Worm (Caenorhabditis elegans) whole organism, L2 larva: Measurements from ENCODE around the gene ndg-4.

ENCODE experiments used
- C34F6.9 ChIP-seq: fragments of 150-350 bp; optimal IDR thresholded peaks from 2 replicates; lab custom pipeline; 2014; ENCODE audit warnings: missing biosample characterization, missing genetic modification characterization
- F13H6.1 ChIP-seq: sonication (generic microtip); optimal IDR thresholded peaks from 2 replicates; lab custom pipeline; 2016; ENCODE audit warnings: missing genetic modification characterization, missing compliant biosample characterization
- R02D3.7 ChIP-seq: fragments of 150-350 bp; optimal IDR thresholded peaks from 2 replicates; lab custom pipeline; 2014; ENCODE audit warnings: missing biosample characterization, missing genetic modification characterization
- Y55F3AM.14 ChIP-seq: fragments of 200-800 bp; sonication (Bioruptor generic); optimal IDR thresholded peaks from 2 replicates; lab custom pipeline; 2018; ENCODE audit warnings: mild to moderate bottlenecking, missing genetic modification characterization, missing compliant biosample characterization
- ZK546.5 ChIP-seq: sonication (generic microtip); optimal IDR thresholded peaks from 2 replicates; lab custom pipeline; 2017; ENCODE audit warnings: missing biosample characterization, missing genetic modification characterization
- alr-1 ChIP-seq: fragments of 150-350 bp; optimal IDR thresholded peaks from 2 replicates; lab custom pipeline; 2014; ENCODE audit warnings: missing biosample characterization, missing genetic modification characterization
- ama-1 ChIP-seq: fragments of 150-350 bp; optimal IDR thresholded peaks from 2 replicates; lab custom pipeline; 2018; ENCODE audit warnings: inconsistent platforms
- ceh-82 ChIP-seq: fragments of 150-350 bp; optimal IDR thresholded peaks from 2 replicates; lab custom pipeline; 2014; ENCODE audit warnings: missing biosample characterization, missing genetic modification characterization
- crh-2 ChIP-seq: sonication (generic microtip); optimal IDR thresholded peaks from 2 replicates; lab custom pipeline; 2017; ENCODE audit warnings: missing biosample characterization, missing genetic modification characterization
- dmd-4 ChIP-seq: sonication (generic microtip); optimal IDR thresholded peaks from 2 replicates; lab custom pipeline; 2017; ENCODE audit warnings: missing biosample characterization, missing genetic modification characterization
- egl-27 ChIP-seq: sonication (generic microtip); optimal IDR thresholded peaks from 3 replicates; lab custom pipeline; 2017; ENCODE audit warnings: missing biosample characterization, missing genetic modification reagents, missing genetic modification characterization
- elt-1 ChIP-seq: fragments of 150-350 bp; optimal IDR thresholded peaks from 2 replicates; lab custom pipeline; 2014; ENCODE audit warnings: missing biosample characterization, missing genetic modification characterization
- elt-3 ChIP-seq: sonication (generic microtip); optimal IDR thresholded peaks from 2 replicates; lab custom pipeline; 2017; ENCODE audit warnings: missing biosample characterization, missing genetic modification characterization
- fos-1 ChIP-seq: fragments of 150-350 bp; optimal IDR thresholded peaks from 2 replicates; lab custom pipeline; 2014; ENCODE audit warnings: missing biosample characterization, missing genetic modification characterization
- gmeb-1 ChIP-seq: fragments of 150-350 bp; optimal IDR thresholded peaks from 2 replicates; lab custom pipeline; 2014; ENCODE audit warnings: missing biosample characterization, missing genetic modification characterization
- lin-11 ChIP-seq: fragments of 150-350 bp; sonication (generic microtip); optimal IDR thresholded peaks from 2 replicates; lab custom pipeline; 2014; ENCODE audit warnings: missing biosample characterization, missing genetic modification characterization, inconsistent platforms, mixed read lengths
- lin-13 ChIP-seq: fragments of 150-350 bp; optimal IDR thresholded peaks from 2 replicates; lab custom pipeline; 2014; ENCODE audit warnings: missing biosample characterization, missing genetic modification reagents, missing genetic modification characterization
- lin-39 ChIP-seq: fragments of 150-350 bp; optimal IDR thresholded peaks from 2 replicates; lab custom pipeline; 2014; ENCODE audit warnings: missing biosample characterization, missing genetic modification reagents, missing genetic modification characterization
- lsy-2 ChIP-seq, 2 experiments: fragments of 150-350 bp in 1 of 2; sonication (generic microtip) in 1 of 2; optimal IDR thresholded peaks; 2 replicates each; lab custom pipeline; 2014 to 2017; ENCODE audit warnings: missing biosample characterization in 2 of 2, missing genetic modification characterization in 2 of 2
- mab-5 ChIP-seq: fragments of 150-350 bp; optimal IDR thresholded peaks from 2 replicates; lab custom pipeline; 2014; ENCODE audit warnings: missing biosample characterization, missing genetic modification characterization
- mbf-1 ChIP-seq: sonication (generic microtip); optimal IDR thresholded peaks from 2 replicates; lab custom pipeline; 2017; ENCODE audit warnings: missing biosample characterization, missing genetic modification characterization
- mdl-1 ChIP-seq, 2 experiments: fragments of 150-350 bp in 1 of 2; sonication (generic microtip) in 1 of 2; optimal IDR thresholded peaks; 2 replicates each; lab custom pipeline; 2017; ENCODE audit warnings: missing biosample characterization in 2 of 2, missing genetic modification characterization in 2 of 2
- nhr-10 ChIP-seq: sonication (generic microtip); optimal IDR thresholded peaks from 2 replicates; lab custom pipeline; 2017; ENCODE audit warnings: missing biosample characterization, missing genetic modification characterization
- nhr-11 ChIP-seq: fragments of 150-350 bp; optimal IDR thresholded peaks from 2 replicates; lab custom pipeline; 2014; ENCODE audit warnings: missing biosample characterization, missing genetic modification characterization
- nhr-12 ChIP-seq: fragments of 150-350 bp; optimal IDR thresholded peaks from 2 replicates; lab custom pipeline; 2014; ENCODE audit warnings: missing biosample characterization, missing genetic modification characterization
- nhr-129 ChIP-seq: fragments of 150-350 bp; optimal IDR thresholded peaks from 2 replicates; lab custom pipeline; 2014; ENCODE audit warnings: missing biosample characterization, missing genetic modification characterization
- nhr-21 ChIP-seq: fragments of 150-350 bp; optimal IDR thresholded peaks from 2 replicates; lab custom pipeline; 2014; ENCODE audit warnings: missing biosample characterization, missing genetic modification characterization
- nhr-23 ChIP-seq: fragments of 150-350 bp; optimal IDR thresholded peaks from 2 replicates; lab custom pipeline; 2014; ENCODE audit warnings: missing biosample characterization, missing genetic modification reagents, missing genetic modification characterization
- nhr-237 ChIP-seq: fragments of 150-350 bp; optimal IDR thresholded peaks from 2 replicates; lab custom pipeline; 2014; ENCODE audit warnings: missing biosample characterization, missing genetic modification characterization
- nhr-25 ChIP-seq: fragments of 150-350 bp; sonication (generic microtip); optimal IDR thresholded peaks from 3 replicates; lab custom pipeline; 2014; ENCODE audit warnings: missing biosample characterization, missing genetic modification characterization
- nhr-77 ChIP-seq: fragments of 150-350 bp; optimal IDR thresholded peaks from 2 replicates; lab custom pipeline; 2014; ENCODE audit warnings: missing biosample characterization, missing genetic modification characterization
- peb-1 ChIP-seq: fragments of 150-350 bp; optimal IDR thresholded peaks from 2 replicates; lab custom pipeline; 2014; ENCODE audit warnings: missing biosample characterization, missing genetic modification characterization
- skn-1 ChIP-seq: sonication (generic microtip); optimal IDR thresholded peaks from 2 replicates; lab custom pipeline; 2017; ENCODE audit warnings: missing biosample characterization, missing genetic modification characterization
- sma-3 ChIP-seq: sonication (generic microtip); optimal IDR thresholded peaks from 2 replicates; lab custom pipeline; 2016; ENCODE audit warnings: missing genetic modification reagents, missing genetic modification characterization, missing compliant biosample characterization
- snpc-4 ChIP-seq: fragments of 150-350 bp; optimal IDR thresholded peaks from 2 replicates; lab custom pipeline; 2014; ENCODE audit warnings: missing biosample characterization, missing genetic modification characterization
- unc-39 ChIP-seq: fragments of 150-350 bp; optimal IDR thresholded peaks from 2 replicates; lab custom pipeline; 2014; ENCODE audit warnings: missing biosample characterization, missing genetic modification characterization
- unc-62 ChIP-seq: fragments of 150-350 bp; optimal IDR thresholded peaks from 2 replicates; lab custom pipeline; 2014; ENCODE audit warnings: missing biosample characterization, missing genetic modification reagents, missing genetic modification characterization
- zag-1 ChIP-seq: fragments of 150-350 bp; optimal IDR thresholded peaks from 2 replicates; lab custom pipeline; 2014; ENCODE audit warnings: missing biosample characterization, missing genetic modification characterization
- ztf-1 ChIP-seq: fragments of 200-800 bp; sonication (Bioruptor generic); conservative IDR thresholded peaks from 2 replicates; pipeline ENCODE4 v1.3.6; 2022; ENCODE audit warnings: missing genetic modification characterization, missing compliant biosample characterization
- ztf-4 ChIP-seq: fragments of 150-350 bp; optimal IDR thresholded peaks from 2 replicates; lab custom pipeline; 2014; ENCODE audit warnings: missing biosample characterization, missing genetic modification characterization

The ndg-4 gene

DNA sequence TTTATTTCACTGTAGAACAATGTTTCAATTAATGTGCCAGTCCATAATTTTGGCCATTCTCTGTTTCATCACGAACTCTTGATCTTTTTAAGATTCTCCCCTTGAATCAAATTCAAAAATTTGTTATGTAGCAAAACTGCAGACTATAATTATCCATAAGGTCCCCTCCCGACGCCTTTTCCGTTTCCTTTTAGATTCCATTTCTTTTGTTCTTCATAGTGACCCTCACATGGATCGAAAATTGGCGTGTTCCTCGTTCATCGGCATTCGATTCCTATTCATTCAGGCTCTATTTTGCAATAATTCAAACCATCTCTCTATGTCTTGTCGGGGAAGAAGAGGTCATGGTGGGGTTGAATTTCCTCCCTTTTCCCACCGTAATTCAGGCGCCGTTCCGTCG is 22.7 kb downstream of the ndg-4 start:
- TF ChIP-seq elt-3 (no peak), Y55F3AM.14 (GFP tag; lab: Kevin White, UChicago) (no peak), mbf-1 (tag; lab: Kevin White, UChicago) (no peak), nhr-237 (tag; lab: Kevin White, UChicago) (no peak), snpc-4 (tag; lab: Kevin White, UChicago) (no peak)

DNA sequence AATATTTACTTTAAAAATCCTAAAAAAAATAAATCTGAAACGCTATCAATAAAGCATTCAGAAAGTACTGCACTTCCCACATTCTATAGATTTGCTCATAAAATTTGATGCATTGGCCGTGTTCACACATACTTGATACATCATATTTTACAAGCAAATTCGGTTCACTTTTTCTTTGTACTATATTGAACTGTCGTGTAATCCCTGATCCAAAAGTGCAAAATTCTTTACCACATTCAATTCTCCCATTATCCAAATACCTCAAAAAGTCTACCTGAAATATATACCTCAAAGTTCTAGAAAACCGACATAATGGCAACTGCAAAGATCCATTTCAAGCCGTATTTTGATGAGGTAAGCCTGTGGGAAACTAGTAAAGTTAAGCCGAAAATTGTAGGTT is 25.4 kb downstream of the ndg-4 start, which contains the start of gene nex-3:
TSS of gene nex-3 (plus strand) at position 301 of the 400 bp plus-strand sequence.
- TF ChIP-seq nhr-10 (tag; lab: Kevin White, UChicago): no peak
- TF ChIP-seq Y55F3AM.14 (GFP tag; lab: Kevin White, UChicago): no peak
- TF ChIP-seq sma-3: no peak
- no peak for TF ChIP-seq F13H6.1
- TF ChIP-seq lin-39 (tag; lab: Kevin White, UChicago): no peak
- no peak for TF ChIP-seq crh-2 (tag; lab: Kevin White, UChicago)
- no peak for TF ChIP-seq C34F6.9 (tag; lab: Kevin White, UChicago)
- no peak for TF ChIP-seq nhr-21 (tag; lab: Kevin White, UChicago)
- TF ChIP-seq alr-1: no peak
- no peak for TF ChIP-seq ztf-4
- TF ChIP-seq nhr-23 (tag; lab: Kevin White, UChicago): no peak
- no peak for TF ChIP-seq mab-5
- TF ChIP-seq unc-62 (GFP tag; lab: Kevin White, UChicago): no peak
- TF ChIP-seq nhr-11 (tag; lab: Kevin White, UChicago): no peak
- no peak for TF ChIP-seq zag-1 (tag; lab: Kevin White, UChicago)
- no peak for TF ChIP-seq lin-11
- TF ChIP-seq R02D3.7 (tag; lab: Kevin White, UChicago): no peak
- TF ChIP-seq nhr-129 (tag; lab: Kevin White, UChicago): no peak
- TF ChIP-seq lsy-2 (tag; optimal IDR thresholded peaks at IDR 0.05; lab: Kevin White, UChicago): no peak
- TF ChIP-seq, all 48 proteins: peak for 0

DNA sequence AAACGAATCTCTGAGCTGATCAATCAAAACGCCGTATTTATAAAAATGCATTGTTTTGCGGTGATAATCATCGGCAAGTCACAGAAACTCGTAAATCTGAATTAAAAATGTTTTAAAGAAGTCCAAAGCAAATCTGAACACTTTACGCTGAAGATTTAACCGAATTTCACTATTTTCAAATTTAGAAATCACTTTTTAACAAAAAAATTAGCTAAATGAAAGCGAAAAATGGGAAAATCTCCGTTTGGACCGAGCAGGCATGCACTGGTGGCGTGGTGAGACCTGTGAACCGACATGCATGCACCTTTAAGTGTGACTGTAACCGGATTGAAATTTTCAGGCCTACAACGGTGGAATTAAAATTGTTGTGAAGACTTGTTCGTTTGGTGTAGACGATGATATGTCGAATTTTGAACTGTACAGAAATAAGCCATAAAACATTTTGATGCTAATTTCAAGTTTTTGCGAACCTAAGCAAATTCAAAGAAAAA is 27.6 kb downstream of the ndg-4 start, which contains the start of gene C28A5.2:
TSS of gene C28A5.2 (minus strand) at position 51 of the 491 bp plus-strand sequence.
- TF ChIP-seq nhr-11 (tag; lab: Kevin White, UChicago) (no peak), ztf-4 (no peak), C34F6.9 (tag; lab: Kevin White, UChicago) (no peak)

DNA sequence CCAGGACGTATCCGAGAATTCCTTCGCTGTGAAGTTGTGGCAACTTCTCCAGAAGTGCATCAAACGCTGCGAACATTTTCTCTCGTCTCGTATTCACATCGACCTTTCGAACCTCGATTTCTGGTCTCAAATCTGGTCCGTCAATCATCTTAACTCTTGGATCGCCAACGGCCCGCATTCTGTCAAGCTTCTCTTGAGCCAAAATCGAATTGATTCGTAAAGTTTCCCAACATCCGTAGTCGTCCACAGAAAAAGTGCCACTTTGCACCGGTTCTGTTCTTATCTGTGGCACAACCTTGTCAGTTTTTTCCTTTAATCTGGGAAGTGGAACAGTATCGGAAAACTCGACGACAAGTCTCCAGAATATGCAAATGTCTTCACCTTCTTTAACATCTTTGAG is 31.9 kb downstream of the ndg-4 start:
- TF ChIP-seq mab-5 (no peak), nhr-25 (tag; lab: Kevin White, UChicago) (no peak), sma-3 (no peak), ama-1 (no peak)

DNA sequence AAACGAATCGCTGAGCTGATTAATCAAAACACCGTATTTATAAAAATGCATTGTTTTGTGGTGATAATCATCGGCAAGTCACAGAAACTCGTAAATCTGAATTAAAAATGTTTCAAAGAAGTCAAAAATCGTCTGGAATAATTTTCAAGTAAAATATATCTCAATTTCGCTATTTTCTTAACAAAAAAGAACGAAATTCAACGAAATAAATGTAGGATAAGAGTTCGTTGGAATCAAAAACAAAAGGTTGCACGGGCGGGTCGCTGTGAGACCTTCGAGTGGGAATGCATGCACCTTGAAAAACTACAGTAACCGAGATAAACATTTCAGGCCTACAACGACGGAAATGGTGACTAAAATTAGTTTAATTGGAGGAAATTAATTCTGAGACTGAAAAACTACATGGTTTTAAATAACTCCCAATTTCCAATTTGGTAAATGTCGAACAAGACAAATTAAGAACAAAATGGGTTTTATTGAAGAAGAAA is 32.8 kb downstream of the ndg-4 start, which contains the start of gene C28A5.1:
TSS of gene C28A5.1 (minus strand) at position 51 of the 488 bp plus-strand sequence.
- TF ChIP-seq nhr-23 (tag; lab: Kevin White, UChicago) (no peak), nhr-25 (tag; lab: Kevin White, UChicago) (no peak), egl-27 (no peak), nhr-10 (tag; lab: Kevin White, UChicago) (no peak), nhr-129 (tag; lab: Kevin White, UChicago) (no peak), crh-2 (tag; lab: Kevin White, UChicago) (no peak), peb-1 (tag; lab: Kevin White, UChicago) (no peak), gmeb-1 (tag; lab: Kevin White, UChicago) (no peak), ama-1 (no peak), ztf-1 (no peak), fos-1 (tag; lab: Kevin White, UChicago) (no peak), skn-1 (tag; lab: Kevin White, UChicago) (no peak), lin-13 (GFP tag; lab: Kevin White, UChicago) (no peak), ztf-4 (no peak), ceh-82 (no peak), lin-11 (no peak), elt-1 (tag; lab: Kevin White, UChicago) (no peak)

DNA sequence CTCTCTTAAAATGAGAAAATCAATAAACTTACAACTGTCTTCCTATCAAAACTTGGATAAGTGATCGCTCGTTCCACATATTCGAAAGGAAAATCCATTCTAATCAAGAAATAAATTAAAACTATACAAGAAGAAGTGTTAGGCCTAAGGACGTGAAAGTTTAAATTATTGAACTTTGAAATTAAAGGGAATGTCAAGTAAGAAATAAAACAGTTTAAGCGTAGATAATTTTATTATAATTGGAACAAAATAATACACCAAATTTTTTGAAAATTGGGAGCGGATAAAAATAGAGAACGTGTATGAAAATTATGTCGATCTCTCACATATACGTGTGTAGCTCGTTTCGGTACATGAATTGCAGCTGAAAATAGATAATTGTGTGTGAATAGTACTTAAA is 37.8 kb downstream of the ndg-4 start, which contains the start of gene C28A5.6:
TSS of gene C28A5.6 (minus strand) at position 101 of the 400 bp plus-strand sequence.
- no peak for TF ChIP-seq lsy-2 (tag; optimal IDR thresholded peaks at IDR 0.05; lab: Kevin White, UChicago)
- TF ChIP-seq F13H6.1: no peak
- TF ChIP-seq nhr-77 (tag; lab: Kevin White, UChicago): no peak
- no peak for TF ChIP-seq ztf-4
- TF ChIP-seq unc-39 (tag; lab: Kevin White, UChicago): no peak
- no peak for TF ChIP-seq mdl-1 (tag; optimal IDR thresholded peaks at IDR 0.05; lab: Kevin White, UChicago)
- no peak for TF ChIP-seq nhr-10 (tag; lab: Kevin White, UChicago)
- TF ChIP-seq elt-1 (tag; lab: Kevin White, UChicago): no peak
- TF ChIP-seq sma-3: no peak
- TF ChIP-seq peb-1 (tag; lab: Kevin White, UChicago): no peak
- no peak for TF ChIP-seq lin-13 (GFP tag; lab: Kevin White, UChicago)
- TF ChIP-seq dmd-4 (tag; lab: Kevin White, UChicago): no peak
- TF ChIP-seq alr-1: no peak
- no peak for TF ChIP-seq ZK546.5
- TF ChIP-seq skn-1 (tag; lab: Kevin White, UChicago): no peak
- TF ChIP-seq ceh-82: no peak
- TF ChIP-seq nhr-12 (tag; lab: Kevin White, UChicago): no peak
- TF ChIP-seq lin-39 (tag; lab: Kevin White, UChicago): no peak
- no peak for TF ChIP-seq egl-27
